Fruit fly (Drosophila melanogaster): ENCODE data around the gene zfh2.

zfh2 gene

DNA sequence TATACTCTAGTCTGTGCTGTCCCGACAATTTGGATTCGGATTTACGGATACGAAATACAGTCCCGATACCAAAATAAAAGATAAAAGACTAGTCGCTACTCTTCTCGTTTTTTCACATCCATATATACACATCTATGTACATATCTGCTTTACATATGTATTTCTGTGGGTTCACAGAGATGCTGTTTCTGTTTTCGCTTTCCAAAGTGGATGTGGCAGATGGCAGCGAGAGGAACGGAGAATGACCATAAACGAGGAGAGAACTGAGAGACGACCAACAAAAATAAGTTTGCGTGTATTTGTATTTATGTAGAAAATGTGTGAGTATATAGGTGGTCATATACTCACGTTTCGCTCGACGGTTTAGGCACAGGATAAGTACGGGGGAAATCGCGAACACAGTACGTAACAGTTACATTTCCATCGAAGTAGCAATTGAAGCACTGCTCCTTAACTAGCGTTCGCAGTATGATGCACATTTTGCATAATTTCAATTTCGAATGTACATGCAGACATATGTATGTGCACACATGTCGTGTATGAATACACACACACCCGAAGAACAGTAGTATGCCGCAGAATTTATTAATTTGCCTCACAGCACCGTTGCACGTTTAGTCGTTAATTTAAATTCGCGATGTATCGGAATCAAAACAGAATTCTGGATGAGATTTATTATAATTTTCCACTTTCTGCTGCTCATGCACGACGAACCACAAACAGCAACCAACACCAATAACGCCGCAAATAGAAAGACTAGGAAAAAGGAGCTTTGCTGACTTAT is 55.7 kb downstream of the zfh2 start, which contains the start of gene Tdg:
TSS of gene Tdg (minus strand) at position 760 of the 784 bp plus-strand sequence.
- peak; percentile 75 for TF ChIP-seq Eip78C (GFP tag)
- TF ChIP-seq Met (GFP tag; optimal IDR thresholded peaks at IDR 0.05) = peak; percentile 10
- no peak for TF ChIP-seq CG7368 (GFP tag; optimal IDR thresholded peaks at IDR 0.05)
- peak; percentile 74 for TF ChIP-seq Blimp-1 (GFP tag; optimal IDR thresholded peaks at IDR 0.05)
- TF ChIP-seq CG6808 (GFP tag; optimal IDR thresholded peaks at IDR 0.05) = no peak
- no peak for TF ChIP-seq Sox102F (GFP tag; optimal IDR thresholded peaks at IDR 0.05)
- peak; percentile 18 for TF ChIP-seq dsx (GFP tag; optimal IDR thresholded peaks at IDR 0.05; ENCODE audit: poor library complexity, severe bottlenecking)

DNA sequence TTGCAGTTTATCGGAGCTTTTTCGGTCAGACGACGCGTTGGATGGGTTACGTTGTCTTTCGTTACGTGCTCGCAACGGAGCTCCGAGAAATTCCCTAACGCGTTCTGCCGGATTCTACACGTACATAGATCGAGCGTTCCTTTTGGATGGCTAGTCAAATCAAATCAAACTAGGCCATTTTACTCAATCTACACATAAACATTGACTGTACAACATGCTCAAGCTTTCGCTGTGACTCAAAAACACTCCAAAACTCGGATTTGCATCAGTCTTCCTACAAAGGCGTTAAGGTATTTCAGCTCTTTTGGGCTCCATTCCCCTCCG is 56.2 kb downstream of the zfh2 start, which contains the start of gene Pur-alpha:
TSS of gene Pur-alpha (plus strand) at position 138 of the 324 bp plus-strand sequence.
- TF ChIP-seq svp (GFP tag) (peak; percentile 40), Ets96B (tag; optimal IDR thresholded peaks at IDR 0.05) (no peak), Sox15 (GFP tag; optimal IDR thresholded peaks at IDR 0.05) (no peak), CG3032 (tag; optimal IDR thresholded peaks at IDR 0.05) (peak; percentile 11), Hr39 (GFP tag; optimal IDR thresholded peaks at IDR 0.05) (no peak), fkh (GFP tag; optimal IDR thresholded peaks at IDR 0.05) (peak; percentile 68), CG11762 (GFP tag; optimal IDR thresholded peaks at IDR 0.05; ENCODE audit: insufficient read depth) (no peak), CG6276 (GFP tag; optimal IDR thresholded peaks at IDR 0.05) (peak; percentile 33), dsx (GFP tag; optimal IDR thresholded peaks at IDR 0.05; ENCODE audit: poor library complexity, severe bottlenecking) (peak; percentile 51), CG6808 (GFP tag; optimal IDR thresholded peaks at IDR 0.05) (peak; percentile 24)

dm6 chr4:558456-558855 is 56.8 kb downstream of the zfh2 start:
- TF ChIP-seq Eip78C (GFP tag) (peak; percentile 77), CG8632 (GFP tag; optimal IDR thresholded peaks at IDR 0.05) (peak; percentile 21), CG6808 (GFP tag; optimal IDR thresholded peaks at IDR 0.05) (no peak), CG10631 (GFP tag; optimal IDR thresholded peaks at IDR 0.05) (no peak)

- TF ChIP-seq CG32006 (GFP tag; optimal IDR thresholded peaks at IDR 0.05) (no peak), topi (GFP tag; optimal IDR thresholded peaks at IDR 0.05) (no peak), Blimp-1 (GFP tag; optimal IDR thresholded peaks at IDR 0.05) (no peak), Ets21C (GFP tag; optimal IDR thresholded peaks at IDR 0.05) (no peak), CG31627 (GFP tag; optimal IDR thresholded peaks at IDR 0.05) (no peak), CG16779 (tag; optimal IDR thresholded peaks at IDR 0.05) (no peak), vri (GFP tag; optimal IDR thresholded peaks at IDR 0.05) (no peak), CG9139 (GFP tag; optimal IDR thresholded peaks at IDR 0.05) (no peak), esn (GFP tag; optimal IDR thresholded peaks at IDR 0.05) (no peak), pdm3 (GFP tag; optimal IDR thresholded peaks at IDR 0.05) (no peak), CG8632 (GFP tag; optimal IDR thresholded peaks at IDR 0.05) (no peak)
Measured at dm6 chr4:567285-567684, 65.7 kb downstream of the zfh2 start.

- TF ChIP-seq acj6 (GFP tag; optimal IDR thresholded peaks at IDR 0.05) (peak; percentile 20), CG32006 (GFP tag; optimal IDR thresholded peaks at IDR 0.05) (no peak), CG11902 (GFP tag; optimal IDR thresholded peaks at IDR 0.05) (no peak), fd59A (GFP tag; optimal IDR thresholded peaks at IDR 0.05) (no peak), CG11762 (GFP tag; optimal IDR thresholded peaks at IDR 0.05; ENCODE audit: insufficient read depth) (no peak), ss (GFP tag; optimal IDR thresholded peaks at IDR 0.05) (no peak), svp (GFP tag) (no peak), Hr4 (GFP tag; optimal IDR thresholded peaks at IDR 0.05) (no peak), Eip78C (GFP tag) (peak; percentile 67), CG6792 (GFP tag; optimal IDR thresholded peaks at IDR 0.05) (no peak), pdm3 (GFP tag; optimal IDR thresholded peaks at IDR 0.05) (no peak), Eip75B (GFP tag; optimal IDR thresholded peaks at IDR 0.05) (no peak), cyc (GFP tag; optimal IDR thresholded peaks at IDR 0.05) (peak; percentile 9), CG3032 (tag; optimal IDR thresholded peaks at IDR 0.05) (peak; percentile 45), CG31627 (GFP tag; optimal IDR thresholded peaks at IDR 0.05) (no peak), OdsH (GFP tag; optimal IDR thresholded peaks at IDR 0.05) (peak; percentile 14), CG1621 (tag; optimal IDR thresholded peaks at IDR 0.05) (no peak), CG16779 (tag; optimal IDR thresholded peaks at IDR 0.05) (no peak), lz (GFP tag; optimal IDR thresholded peaks at IDR 0.05) (peak; percentile 9), Lpt (GFP tag; optimal IDR thresholded peaks at IDR 0.05) (no peak)
Measured at dm6 chr4:570404-571302, 69.0 kb downstream of the zfh2 start.

Data from whole organism, prepupa.